Worm (Caenorhabditis elegans): ENCODE results near the gene rad-54.L2.

- no peak for TF ChIP-seq syd-9 (tag; optimal IDR thresholded peaks at IDR 0.05)
- no peak for TF ChIP-seq unc-3 (GFP tag; conservative IDR thresholded peaks at IDR 0.05)
- TF ChIP-seq unc-3 (tag; optimal IDR thresholded peaks at IDR 0.05) = no peak
- no peak for TF ChIP-seq tbx-2 (tag; optimal IDR thresholded peaks at IDR 0.05)
- TF ChIP-seq ama-1 (optimal IDR thresholded peaks at IDR 0.05) = no peak
- no peak for TF ChIP-seq gmeb-2 (tag; optimal IDR thresholded peaks at IDR 0.05)
- TF ChIP-seq nhr-11 (tag; optimal IDR thresholded peaks at IDR 0.05) = no peak
Measured at ce11 chrIV:8943430-8943829, 49.6 kb downstream of the rad-54.L2 start.

Data from whole organism, late embryonic.